Fruit fly (Drosophila melanogaster) whole organism, wandering third instar larva: ENCODE results near the gene Toll-9.
A peak's percentile ranks its signal among the peaks of the same experiment; 100 is the strongest.

Experiments used
- Dfd ChIP-seq: fragments of >200 bp; optimal IDR thresholded peaks from 2 replicates; lab custom pipeline; 2017; ENCODE audit warnings: missing biosample characterization, missing genetic modification characterization
- Dif ChIP-seq: fragments of 200-275, 200-300 bp; sonication (Bioruptor generic); optimal IDR thresholded peaks from 2 replicates; lab custom pipeline; 2018; ENCODE audit warnings: missing biosample characterization, missing genetic modification characterization; ENCODE audit not compliant: partially characterized antibody
- HLH106 ChIP-seq: fragments of 200-800 bp; optimal IDR thresholded peaks from 3 replicates; lab custom pipeline; 2019; ENCODE audit warnings: missing biosample characterization, mild to moderate bottlenecking, missing genetic modification characterization, moderate library complexity
- Hnf4 ChIP-seq: fragments of 200-800 bp; sonication (Bioruptor generic); optimal IDR thresholded peaks from 2 replicates; lab custom pipeline; 2016; ENCODE audit warnings: missing biosample characterization, mild to moderate bottlenecking, missing genetic modification characterization
- Hr78 ChIP-seq: fragments of >200 bp; optimal IDR thresholded peaks from 2 replicates; lab custom pipeline; 2017; ENCODE audit warnings: missing biosample characterization, missing genetic modification characterization
- Hr83 ChIP-seq: fragments of 200-300 bp; sonication (Bioruptor generic); optimal IDR thresholded peaks from 2 replicates; lab custom pipeline; 2016; ENCODE audit warnings: missing biosample characterization, mild to moderate bottlenecking, missing genetic modification characterization, moderate library complexity; ENCODE audit not compliant: poor library complexity, severe bottlenecking
- Jra ChIP-seq: sonication (Bioruptor generic); optimal IDR thresholded peaks from 2 replicates; lab custom pipeline; 2016; ENCODE audit warnings: missing biosample characterization, missing genetic modification characterization
- Mio ChIP-seq: sonication (Bioruptor generic); optimal IDR thresholded peaks from 2 replicates; lab custom pipeline; 2016; ENCODE audit warnings: missing biosample characterization, missing genetic modification characterization
- Myc ChIP-seq: fragments of >200 bp; optimal IDR thresholded peaks from 2 replicates; lab custom pipeline; 2017
- N ChIP-seq: fragments of >200 bp; optimal IDR thresholded peaks from 2 replicates; lab custom pipeline; 2018; ENCODE audit warnings: missing biosample characterization, missing external identifiers, missing genetic modification characterization
- OdsH ChIP-seq: fragments of 200-800 bp; sonication (Bioruptor generic); optimal IDR thresholded peaks from 2 replicates; lab custom pipeline; 2016; ENCODE audit warnings: missing biosample characterization, mild to moderate bottlenecking, missing genetic modification characterization
- Rel ChIP-seq, 2 experiments: fragments of 200-800 bp; sonication (Bioruptor generic) in 1 of 2; optimal IDR thresholded peaks; 2 replicates in 1 of 2; 3 replicates in 1 of 2; lab custom pipeline; 2016 to 2019; ENCODE audit warnings: mild to moderate bottlenecking in 2 of 2, missing biosample characterization in 2 of 2, missing genetic modification characterization in 2 of 2, moderate library complexity in 1 of 2
- Sp1 ChIP-seq: fragments of 200-800 bp; sonication (Bioruptor generic); optimal IDR thresholded peaks from 3 replicates; lab custom pipeline; 2019; ENCODE audit warnings: missing biosample characterization, mild to moderate bottlenecking, missing genetic modification characterization, moderate library complexity
- Vsx2 ChIP-seq: fragments of 200-300, 225-300 bp; sonication (Bioruptor generic); optimal IDR thresholded peaks from 2 replicates; lab custom pipeline; 2018; ENCODE audit warnings: missing biosample characterization, missing genetic modification characterization; ENCODE audit not compliant: partially characterized antibody
- br ChIP-seq: fragments of 200-800 bp; sonication (Bioruptor generic); optimal IDR thresholded peaks from 2 replicates; lab custom pipeline; 2016; ENCODE audit warnings: missing biosample characterization, missing genetic modification characterization
- dl ChIP-seq, 2 experiments: fragments of 175-275, 200-275 bp in 1 of 2; fragments of 200-275 bp in 1 of 2; sonication (Bioruptor generic); optimal IDR thresholded peaks; lab custom pipeline; 2018; ENCODE audit warnings: mild to moderate bottlenecking in 2 of 2, missing biosample characterization in 2 of 2, missing genetic modification characterization in 2 of 2, moderate library complexity in 2 of 2; ENCODE audit not compliant: partially characterized antibody in 2 of 2, insufficient read depth in 1 of 2
- dsf ChIP-seq: sonication (Bioruptor generic); optimal IDR thresholded peaks from 2 replicates; lab custom pipeline; 2016; ENCODE audit warnings: missing biosample characterization, missing genetic modification characterization, borderline replicate concordance
- ey ChIP-seq: fragments of 200-800 bp; sonication (Bioruptor generic); optimal IDR thresholded peaks from 2 replicates; lab custom pipeline; 2016; ENCODE audit warnings: missing biosample characterization, missing genetic modification characterization
- foxo ChIP-seq, 2 experiments: fragments of 200-800 bp; sonication (Bioruptor generic); optimal IDR thresholded peaks; 2 replicates in 1 of 2; 3 replicates in 1 of 2; lab custom pipeline; 2016 to 2017; ENCODE audit warnings: missing biosample characterization in 2 of 2, missing genetic modification characterization in 2 of 2
- fru ChIP-seq: fragments of 200-800 bp; sonication (Bioruptor generic); optimal IDR thresholded peaks from 3 replicates; lab custom pipeline; 2016; ENCODE audit warnings: missing biosample characterization, mild to moderate bottlenecking, missing genetic modification characterization
- h ChIP-seq: fragments of 200-800 bp; sonication (Bioruptor generic); optimal IDR thresholded peaks from 3 replicates; lab custom pipeline; 2016; ENCODE audit warnings: missing biosample characterization, mild to moderate bottlenecking, missing genetic modification characterization
- jim ChIP-seq: fragments of 175-275, 200-325 bp; sonication (Bioruptor generic); optimal IDR thresholded peaks from 2 replicates; lab custom pipeline; 2016; ENCODE audit warnings: missing biosample characterization, mild to moderate bottlenecking, missing genetic modification characterization
- psq ChIP-seq: fragments of 200-800 bp; sonication (Bioruptor generic); optimal IDR thresholded peaks from 3 replicates; lab custom pipeline; 2017; ENCODE audit warnings: missing biosample characterization, mild to moderate bottlenecking, missing genetic modification characterization, moderate library complexity
- rgr ChIP-seq: fragments of 200-800 bp; sonication (Bioruptor generic); optimal IDR thresholded peaks from 3 replicates; lab custom pipeline; 2016; ENCODE audit warnings: missing biosample characterization, mild to moderate bottlenecking, missing genetic modification characterization
- sage ChIP-seq: fragments of 200-800 bp; sonication (Bioruptor generic); optimal IDR thresholded peaks from 2 replicates; lab custom pipeline; 2016; ENCODE audit warnings: missing biosample characterization, mild to moderate bottlenecking, missing genetic modification characterization
- tai ChIP-seq: sonication (Bioruptor generic); optimal IDR thresholded peaks from 2 replicates; lab custom pipeline; 2016; ENCODE audit warnings: missing biosample characterization, missing genetic modification characterization
- usp ChIP-seq: fragments of >200 bp; optimal IDR thresholded peaks from 2 replicates; lab custom pipeline; 2017; ENCODE audit warnings: missing biosample characterization, missing genetic modification characterization
- woc ChIP-seq: sonication (Bioruptor generic); optimal IDR thresholded peaks from 2 replicates; lab custom pipeline; 2016; ENCODE audit warnings: missing biosample characterization, mild to moderate bottlenecking, missing genetic modification characterization

Toll-9 gene

dm6 chr3L:20313469-20313868 is 53.1 kb downstream of the Toll-9 start, which contains the start of gene alphaSnap:
Gene alphaSnap, plus strand, starts transcription at chr3L:20313632.
- TF ChIP-seq jim (GFP tag; lab: Kevin White, UChicago) (no peak), Rel (GFP tag; optimal IDR thresholded peaks at IDR 0.05; lab: Kevin White, UChicago) (peak; percentile 0), Rel (tag; optimal IDR thresholded peaks at IDR 0.05; lab: Kevin White, UChicago) (peak; percentile 55), Hnf4 (peak; percentile 60), fru (peak; percentile 24), Mio (GFP tag; lab: Kevin White, UChicago) (no peak), Myc (lab: Kevin White, UChicago) (no peak), woc (GFP tag; lab: Kevin White, UChicago) (no peak), tai (peak; percentile 35), usp (GFP tag; lab: Kevin White, UChicago) (no peak), dsf (no peak), Dif (GFP tag; lab: Kevin White, UChicago) (peak; percentile 21), psq (GFP tag; lab: Kevin White, UChicago) (peak; percentile 49), dl (GFP tag; optimal IDR thresholded peaks at IDR 0.05; lab: Kevin White, UChicago; ENCODE audit: insufficient read depth in 1 of 2, partially characterized antibody in 2 of 2) (peak in 1 of 2 experiments; percentile 18), foxo (GFP tag; optimal IDR thresholded peaks at IDR 0.05; lab: Kevin White, UChicago) (peak in 1 of 2 experiments; percentile 49), Hr83 (GFP tag; lab: Kevin White, UChicago) (peak; percentile 8), sage (peak; percentile 35), Jra (peak; percentile 91), Dfd (GFP tag; lab: Kevin White, UChicago) (no peak), h (GFP tag; lab: Kevin White, UChicago) (peak; percentile 61), Vsx2 (no peak), br (GFP tag; lab: Kevin White, UChicago) (peak; percentile 51), OdsH (GFP tag; lab: Kevin White, UChicago) (peak; percentile 22), HLH106 (tag; lab: Kevin White, UChicago) (peak; percentile 22), ey (GFP tag; lab: Kevin White, UChicago) (no peak), rgr (GFP tag; lab: Kevin White, UChicago) (peak; percentile 72), N (no peak), Sp1 (GFP tag; lab: Kevin White, UChicago) (peak; percentile 27), Hr78 (GFP tag; lab: Kevin White, UChicago) (no peak)
